Fruit fly (Drosophila melanogaster) Kc167 (cell line): Measurements from ENCODE around the gene wuho.

Experiments used
- Sin3A ChIP-seq: fragments of >200 bp; optimal IDR thresholded peaks from 2 replicates; lab custom pipeline; 2018; ENCODE audit warnings: missing external identifiers
- h ChIP-seq: fragments of >200 bp; optimal IDR thresholded peaks from 3 replicates; lab custom pipeline; 2018; ENCODE audit warnings: missing external identifiers
- insv ChIP-seq: fragments of >200 bp; optimal IDR thresholded peaks from 3 replicates; lab custom pipeline; 2018; ENCODE audit warnings: missing external identifiers
- ttk ChIP-seq: sonication (Bioruptor generic); optimal IDR thresholded peaks from 2 replicates; lab custom pipeline; 2017; ENCODE audit warnings: missing external identifiers

- TF ChIP-seq h (lab: Kevin White, UChicago): no peak
- no peak for TF ChIP-seq insv (lab: Kevin White, UChicago)
- TF ChIP-seq Sin3A (lab: Kevin White, UChicago): no peak
- TF ChIP-seq ttk: no peak
These were observed 20.7 kb upstream of the wuho start, which contains the start of gene schlank for dm6 chrX:6267187-6267711.
